Worm (Caenorhabditis elegans) whole organism, L4 larva: ENCODE data around the gene rsr-2.

Experiments
- aha-1 ChIP-seq: fragments of 150-350 bp; peaks from one replicate; lab custom pipeline; 2014; ENCODE audit warnings: missing biosample characterization, missing genetic modification characterization
- ama-1 ChIP-seq: fragments of 150-350 bp; optimal IDR thresholded peaks from 2 replicates; lab custom pipeline; 2014; ENCODE audit warnings: inconsistent platforms, mixed read lengths
- ceh-20 ChIP-seq: fragments of 200-800 bp; sonication (Bioruptor generic); IDR thresholded peaks from 2 replicates; pipeline ENCODE4 v1.3.6; 2022; ENCODE audit warnings: missing genetic modification reagents, missing genetic modification characterization, missing compliant biosample characterization
- ceh-28 ChIP-seq: fragments of 150-350 bp; optimal IDR thresholded peaks from 2 replicates; lab custom pipeline; 2014; ENCODE audit warnings: missing biosample characterization, missing genetic modification reagents, missing genetic modification characterization
- ceh-32 ChIP-seq: sonication (generic microtip); optimal IDR thresholded peaks from 2 replicates; lab custom pipeline; 2016; ENCODE audit warnings: mild to moderate bottlenecking, missing genetic modification characterization, missing compliant biosample characterization; ENCODE audit not compliant: poor library complexity
- ceh-44 ChIP-seq: fragments of 200-800 bp; sonication (Bioruptor generic); IDR thresholded peaks from 2 replicates; pipeline ENCODE4 v1.3.6; 2022; ENCODE audit warnings: missing genetic modification reagents, missing genetic modification characterization, missing compliant biosample characterization
- ceh-62 ChIP-seq: sonication (generic microtip); optimal IDR thresholded peaks from 2 replicates; lab custom pipeline; 2017; ENCODE audit warnings: missing biosample characterization, missing genetic modification characterization
- ces-1 ChIP-seq: fragments of 150-350 bp; sonication (generic microtip); optimal IDR thresholded peaks from 4 replicates; lab custom pipeline; 2014; ENCODE audit warnings: missing biosample characterization, missing genetic modification reagents, missing genetic modification characterization
- daf-12 ChIP-seq: fragments of 150-350 bp; optimal IDR thresholded peaks from 2 replicates; lab custom pipeline; 2014; ENCODE audit warnings: missing biosample characterization, missing genetic modification reagents, missing genetic modification characterization
- daf-16 ChIP-seq, 3 experiments: sonication (generic microtip); optimal IDR thresholded peaks; 2 replicates each; lab custom pipeline; 2016 to 2017; ENCODE audit warnings: missing genetic modification characterization in 3 of 3, missing genetic modification reagents in 3 of 3, mild to moderate bottlenecking in 2 of 3, missing compliant biosample characterization in 2 of 3, missing biosample characterization in 1 of 3, moderate library complexity in 1 of 3
- dve-1 ChIP-seq: sonication (generic microtip); optimal IDR thresholded peaks from 2 replicates; lab custom pipeline; 2017; ENCODE audit warnings: antibody characterized with exemption, mild to moderate bottlenecking, missing genetic modification characterization, missing compliant biosample characterization; ENCODE audit not compliant: insufficient read depth
- fos-1 ChIP-seq: fragments of 150-350 bp; optimal IDR thresholded peaks from 2 replicates; lab custom pipeline; 2014; ENCODE audit warnings: missing biosample characterization, missing genetic modification characterization
- gei-8 ChIP-seq: fragments of 200-800 bp; sonication (Bioruptor generic); optimal IDR thresholded peaks from 2 replicates; lab custom pipeline; 2018; ENCODE audit warnings: mild to moderate bottlenecking, missing genetic modification characterization, missing compliant biosample characterization
- hif-1 ChIP-seq, 2 experiments: sonication (generic microtip); optimal IDR thresholded peaks; 2 replicates each; lab custom pipeline; 2016 to 2017; ENCODE audit warnings: missing compliant biosample characterization in 2 of 2, missing genetic modification characterization in 2 of 2, missing genetic modification reagents in 2 of 2, missing genotype in 2 of 2, mild to moderate bottlenecking in 1 of 2
- hlh-30 ChIP-seq: sonication (generic microtip); optimal IDR thresholded peaks from 2 replicates; lab custom pipeline; 2017; ENCODE audit warnings: antibody characterized with exemption, mild to moderate bottlenecking, missing genetic modification characterization, missing compliant biosample characterization; ENCODE audit not compliant: insufficient read depth
- lin-1 ChIP-seq: fragments of 200-800 bp; sonication (Bioruptor generic); IDR thresholded peaks from 2 replicates; pipeline ENCODE4 v1.3.6; 2022; ENCODE audit warnings: missing genetic modification reagents, missing genetic modification characterization, missing compliant biosample characterization
- lin-15B ChIP-seq: fragments of 150-350 bp; sonication (generic microtip); optimal IDR thresholded peaks from 3 replicates; lab custom pipeline; 2014; ENCODE audit warnings: missing biosample characterization, missing genetic modification characterization
- lin-38 ChIP-seq: fragments of 200-800 bp; sonication (Bioruptor generic); IDR thresholded peaks from 2 replicates; pipeline ENCODE4 v1.3.6; 2022; ENCODE audit warnings: missing genetic modification reagents, missing genetic modification characterization, missing compliant biosample characterization
- lir-3 ChIP-seq: sonication (generic microtip); optimal IDR thresholded peaks from 2 replicates; lab custom pipeline; 2016; ENCODE audit warnings: mild to moderate bottlenecking, missing genetic modification characterization, missing compliant biosample characterization
- madf-5 ChIP-seq, 2 experiments: fragments of 200-800 bp; sonication (Bioruptor generic); IDR thresholded peaks; 2 replicates each; pipeline ENCODE4 v1.3.6; 2022; ENCODE audit warnings: missing compliant biosample characterization in 2 of 2, missing genetic modification characterization in 2 of 2
- nhr-10 ChIP-seq: fragments of 150-350 bp; optimal IDR thresholded peaks from 2 replicates; lab custom pipeline; 2014; ENCODE audit warnings: missing biosample characterization, missing genetic modification characterization
- nhr-11 ChIP-seq: fragments of 150-350 bp; optimal IDR thresholded peaks from 2 replicates; lab custom pipeline; 2014; ENCODE audit warnings: missing biosample characterization, missing genetic modification characterization
- nhr-28 ChIP-seq: fragments of 150-350 bp; optimal IDR thresholded peaks from 2 replicates; lab custom pipeline; 2014; ENCODE audit warnings: missing biosample characterization, missing genetic modification characterization
- nhr-6 ChIP-seq: fragments of 150-350 bp; optimal IDR thresholded peaks from 2 replicates; lab custom pipeline; 2014; ENCODE audit warnings: missing biosample characterization, missing genetic modification characterization
- nhr-77 ChIP-seq: fragments of 150-350 bp; optimal IDR thresholded peaks from 2 replicates; lab custom pipeline; 2014; ENCODE audit warnings: missing biosample characterization, missing genetic modification characterization
- pqm-1 ChIP-seq: sonication (generic microtip); optimal IDR thresholded peaks from 2 replicates; lab custom pipeline; 2017; ENCODE audit warnings: missing biosample characterization, missing genetic modification characterization
- saeg-2 ChIP-seq: fragments of 200-800 bp; sonication (Bioruptor generic); IDR thresholded peaks from 2 replicates; pipeline ENCODE4 v1.3.6; 2022; ENCODE audit warnings: missing genetic modification reagents, missing genetic modification characterization, missing compliant biosample characterization
- set-16 ChIP-seq: fragments of 200-800 bp; sonication (Bioruptor generic); IDR thresholded peaks from 2 replicates; pipeline ENCODE4 v1.3.6; 2022; ENCODE audit warnings: missing genetic modification reagents, missing genetic modification characterization, missing compliant biosample characterization
- spr-1 ChIP-seq: sonication (generic microtip); optimal IDR thresholded peaks from 2 replicates; lab custom pipeline; 2016; ENCODE audit warnings: mild to moderate bottlenecking, missing genetic modification characterization, missing compliant biosample characterization
- unc-39 ChIP-seq: sonication (generic microtip); optimal IDR thresholded peaks from 2 replicates; lab custom pipeline; 2017; ENCODE audit warnings: missing biosample characterization, missing genetic modification characterization
- unc-62 ChIP-seq, 3 experiments: fragments of 150-350 bp in 1 of 3; sonication (generic microtip); optimal IDR thresholded peaks in 2 of 3; peaks in 1 of 3; 1 replicate in 1 of 3; 2 replicates in 2 of 3; lab custom pipeline; 2014 to 2017; ENCODE audit warnings: missing biosample characterization in 3 of 3, missing genetic modification characterization in 3 of 3, missing genetic modification reagents in 3 of 3, missing genotype in 1 of 3
- vab-7 ChIP-seq: fragments of 200-800 bp; sonication (Bioruptor generic); IDR thresholded peaks from 2 replicates; pipeline ENCODE4 v1.3.6; 2022; ENCODE audit warnings: missing genetic modification reagents, missing genetic modification characterization, missing compliant biosample characterization

Gene rsr-2

ce11 chrII:12263971-12264554, 38.9 kb downstream of the rsr-2 start, which contains the start of gene faxc-1:
Gene faxc-1 (plus strand): TSS chrII:12264192.
- TF ChIP-seq unc-62 (GFP tag; optimal IDR thresholded peaks at IDR 0.05 in 1 of 2; lab: Kevin White, UChicago) (peak in 1 of 2 experiments; percentile 91), unc-62 (tag; optimal IDR thresholded peaks at IDR 0.05; lab: Kevin White, UChicago) (no peak), ceh-20 (GFP tag; lab: Robert Waterston, UW) (0 out of 2 replicates have a peak, but pooled peaks have one; percentile 29), nhr-28 (tag; lab: Kevin White, UChicago) (no peak), ama-1 (no peak), aha-1 (tag; lab: Kevin White, UChicago) (peak; percentile 85)

- TF ChIP-seq aha-1 (tag; lab: Kevin White, UChicago) (peak; percentile 19), madf-5 (GFP tag; IDR thresholded peaks at IDR 0.05; lab: Robert Waterston, UW) (0 out of 4 replicates have a peak, but pooled peaks of 1 of the 2 experiments have one; percentile 38), set-16 (GFP tag; lab: Robert Waterston, UW) (peak; percentile 68; the same call in 1 of the 2 replicates), ceh-32 (tag; lab: Kevin White, UChicago) (no peak)
Observed at ce11 chrII:12264847-12265246, 39.7 kb downstream of the rsr-2 start.

ce11 chrII:12266145-12266544, 41.0 kb downstream of the rsr-2 start, which contains the start of gene tric-1B.1:
Gene tric-1B.1 (minus strand): TSS chrII:12266245.
- TF ChIP-seq ceh-62 (tag; lab: Kevin White, UChicago) (no peak), pqm-1 (tag; lab: Kevin White, UChicago) (no peak), ceh-20 (GFP tag; lab: Robert Waterston, UW) (no peak), lir-3 (tag; lab: Kevin White, UChicago) (no peak), nhr-77 (no peak), ceh-44 (GFP tag; lab: Robert Waterston, UW) (no peak), unc-39 (tag; lab: Kevin White, UChicago) (no peak), vab-7 (GFP tag; lab: Robert Waterston, UW) (no peak), ces-1 (GFP tag; lab: Kevin White, UChicago) (no peak), daf-16 (GFP tag; optimal IDR thresholded peaks at IDR 0.05; lab: Kevin White, UChicago) (no peak), daf-16 (tag; optimal IDR thresholded peaks at IDR 0.05; lab: Kevin White, UChicago) (no peak), unc-62 (GFP tag; optimal IDR thresholded peaks at IDR 0.05 in 1 of 2; lab: Kevin White, UChicago) (no peak), unc-62 (tag; optimal IDR thresholded peaks at IDR 0.05; lab: Kevin White, UChicago) (no peak), fos-1 (tag; lab: Kevin White, UChicago) (no peak), ceh-28 (tag; lab: Kevin White, UChicago) (no peak), gei-8 (no peak), lin-38 (GFP tag; lab: Robert Waterston, UW) (no peak), spr-1 (tag; lab: Kevin White, UChicago) (no peak), nhr-10 (tag; lab: Kevin White, UChicago) (no peak)

- peak; percentile 8 for TF ChIP-seq hlh-30 (tag; lab: Kevin White, UChicago)
- peak; percentile 30 for TF ChIP-seq dve-1 (tag; lab: Kevin White, UChicago)
- TF ChIP-seq saeg-2 (GFP tag; lab: Robert Waterston, UW), result no peak
Observed at ce11 chrII:12266797-12267196, 41.6 kb downstream of the rsr-2 start.

- TF ChIP-seq aha-1 (tag; lab: Kevin White, UChicago), result peak; percentile 86
- no peak for TF ChIP-seq daf-12 (tag; lab: Kevin White, UChicago)
- no peak for TF ChIP-seq lin-15B (tag; lab: Kevin White, UChicago)
- TF ChIP-seq lin-1 (GFP tag; lab: Robert Waterston, UW), result 0 out of 2 replicates have a peak, but pooled peaks have one; percentile 24
- TF ChIP-seq unc-39 (tag; lab: Kevin White, UChicago), result no peak
- peak; percentile 27 for TF ChIP-seq nhr-11 (tag; lab: Kevin White, UChicago)
- no peak for TF ChIP-seq nhr-6 (tag; lab: Kevin White, UChicago)
- TF ChIP-seq hif-1 (tag; optimal IDR thresholded peaks at IDR 0.05; lab: Kevin White, UChicago), result no peak
- peak; percentile 95 for TF ChIP-seq set-16 (GFP tag; lab: Robert Waterston, UW)
Observed at ce11 chrII:12268857-12269256, 43.7 kb downstream of the rsr-2 start.
